Worm (Caenorhabditis elegans): ENCODE measurements around the gene C32C4.16.

- TF ChIP-seq unc-62 (GFP tag; optimal IDR thresholded peaks at IDR 0.05) (no peak), alr-1 (tag; optimal IDR thresholded peaks at IDR 0.05; ENCODE audit: borderline replicate concordance) (no peak), dpl-1 (GFP tag; optimal IDR thresholded peaks at IDR 0.05) (no peak), swsn-7 (tag; optimal IDR thresholded peaks at IDR 0.05) (no peak), ets-5 (GFP tag; IDR thresholded peaks at IDR 0.05) (no peak), tbx-2 (tag; optimal IDR thresholded peaks at IDR 0.05) (no peak), ztf-4 (tag; optimal IDR thresholded peaks at IDR 0.05) (no peak)
These were observed 46.4 kb downstream of the C32C4.16 start for ce11 chrV:10693749-10694148.

All from whole organism, L1 larva.